Fruit fly (Drosophila melanogaster): Measurements from ENCODE around the gene CG13005.

CG13005 gene

DNA sequence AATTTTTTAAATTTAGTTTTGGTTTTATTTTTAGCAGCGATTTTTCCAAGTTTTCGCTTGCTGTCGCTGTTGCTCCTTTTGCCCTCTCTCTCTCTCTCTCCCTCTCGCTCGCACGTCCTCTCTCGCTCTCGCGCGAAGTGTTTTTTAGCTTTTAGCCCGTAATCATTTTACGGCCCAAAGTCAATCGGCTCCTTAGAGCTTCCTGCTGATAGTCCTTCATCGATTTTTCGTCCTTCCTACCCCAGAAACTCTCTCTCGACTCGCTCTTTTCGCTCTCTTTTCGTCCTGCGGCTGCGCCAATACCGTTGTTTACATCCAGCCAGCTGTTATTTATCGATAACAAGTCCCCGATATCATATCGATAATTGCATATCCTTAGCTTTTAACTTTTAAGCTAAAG, 40.8 kb downstream of the CG13005 start, which contains the start of gene RSG7 (continued):
- TF ChIP-seq CG14710 (tag; optimal IDR thresholded peaks at IDR 0.05) (no peak), lbe (GFP tag; optimal IDR thresholded peaks at IDR 0.05) (no peak), Max (GFP tag; optimal IDR thresholded peaks at IDR 0.05) (no peak), BEAF-32 (GFP tag; optimal IDR thresholded peaks at IDR 0.05) (peak; percentile 1), Meics (GFP tag; optimal IDR thresholded peaks at IDR 0.05) (no peak), Fer2 (tag; optimal IDR thresholded peaks at IDR 0.05) (no peak), CG4617 (GFP tag; optimal IDR thresholded peaks at IDR 0.05; ENCODE audit: borderline replicate concordance) (no peak), MBD-R2 (GFP tag; IDR thresholded peaks at IDR 0.05) (peak; percentile 27; the same call in 1 of the 2 replicates), Optix (GFP tag; IDR thresholded peaks at IDR 0.05) (no peak), pb (GFP tag; optimal IDR thresholded peaks at IDR 0.05) (no peak), Gsc (GFP tag; IDR thresholded peaks at IDR 0.05) (no peak), gt (GFP tag; IDR thresholded peaks at IDR 0.05) (no peak)

DNA sequence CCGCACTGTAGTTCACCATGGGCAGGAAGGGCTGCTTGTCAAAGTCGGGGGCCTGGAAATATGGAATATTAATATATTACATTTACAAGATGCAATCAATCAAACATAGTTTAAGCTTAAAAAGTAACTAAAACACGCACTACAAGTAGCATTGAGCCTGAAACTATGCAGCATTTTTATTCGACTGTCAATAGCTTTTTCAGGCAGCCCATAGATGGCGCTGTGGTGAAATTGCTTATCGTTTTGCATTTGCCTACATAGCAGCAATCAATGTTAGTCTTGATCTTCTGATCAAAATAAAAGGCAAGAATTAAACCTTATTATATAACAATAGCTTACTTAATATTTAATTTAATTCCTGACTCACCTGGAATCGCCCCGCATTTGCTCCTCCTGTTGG, 43.1 kb downstream of the CG13005 start:
- TF ChIP-seq Pdp1 (GFP tag; optimal IDR thresholded peaks at IDR 0.05) (peak in 1 of 2 experiments; percentile 68), CG10979 (tag; optimal IDR thresholded peaks at IDR 0.05) (peak; percentile 99), CTCF (GFP tag; optimal IDR thresholded peaks at IDR 0.05) (peak; percentile 91), CG12391 (tag; optimal IDR thresholded peaks at IDR 0.05) (no peak), Med (GFP tag) (peak; percentile 59), sens (GFP tag) (peak; percentile 21), CG7987 (GFP tag; optimal IDR thresholded peaks at IDR 0.05) (no peak), yki (optimal IDR thresholded peaks at IDR 0.05) (no peak)

DNA sequence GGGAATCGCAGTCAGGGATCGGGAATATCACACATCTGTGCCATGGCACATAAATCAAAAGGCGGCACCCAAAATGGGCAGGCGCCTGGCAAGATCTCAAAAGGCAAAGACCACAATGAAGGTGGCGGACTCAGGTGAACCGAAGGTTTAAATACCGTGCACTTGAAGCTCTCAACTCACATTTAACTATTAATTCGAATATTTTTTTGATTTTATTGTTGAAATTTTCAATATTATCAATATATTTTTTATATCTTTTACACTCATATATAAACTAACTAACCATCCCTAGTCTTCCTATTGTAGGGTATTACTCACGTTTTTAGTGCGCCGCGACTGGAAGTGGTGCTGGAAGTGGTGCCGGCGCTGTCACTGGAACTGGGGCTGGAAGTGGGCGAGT, 45.5 kb downstream of the CG13005 start:
- TF ChIP-seq tna (GFP tag; IDR thresholded peaks at IDR 0.05; ENCODE audit: partially characterized antibody) = no peak
- TF ChIP-seq CG15514 (GFP tag; optimal IDR thresholded peaks at IDR 0.05) = no peak
- TF ChIP-seq ci (GFP tag; IDR thresholded peaks at IDR 0.05) = 0 out of 3 replicates have a peak, but pooled peaks have one; percentile 33
- no peak for TF ChIP-seq Nf-YA (GFP tag; IDR thresholded peaks at IDR 0.05)
- TF ChIP-seq CG14965 (GFP tag; optimal IDR thresholded peaks at IDR 0.05; ENCODE audit: borderline replicate concordance) = no peak
- TF ChIP-seq nerfin-1 (tag; optimal IDR thresholded peaks at IDR 0.05) = no peak
- TF ChIP-seq pzg (GFP tag; optimal IDR thresholded peaks at IDR 0.05) = no peak
- no peak for TF ChIP-seq CG11085 (GFP tag; IDR thresholded peaks at IDR 0.05)
- TF ChIP-seq CG3847 (GFP tag; IDR thresholded peaks at IDR 0.05) = no peak
- TF ChIP-seq CG17829 (tag; optimal IDR thresholded peaks at IDR 0.05) = no peak
- TF ChIP-seq CoRest (tag; optimal IDR thresholded peaks at IDR 0.05) = no peak
- no peak for TF ChIP-seq her (GFP tag; optimal IDR thresholded peaks at IDR 0.05)
- TF ChIP-seq PHDP (tag; optimal IDR thresholded peaks at IDR 0.05) = no peak
- TF ChIP-seq yki (optimal IDR thresholded peaks at IDR 0.05) = no peak
- peak; percentile 53 for TF ChIP-seq CG10979 (tag; optimal IDR thresholded peaks at IDR 0.05)
- TF ChIP-seq lbe (GFP tag; optimal IDR thresholded peaks at IDR 0.05) = no peak
- no peak for TF ChIP-seq CG1602 (GFP tag; optimal IDR thresholded peaks at IDR 0.05)
- TF ChIP-seq Hr3 (GFP tag; optimal IDR thresholded peaks at IDR 0.05) = no peak
- TF ChIP-seq fd96Cb (tag; optimal IDR thresholded peaks at IDR 0.05) = peak; percentile 28
- no peak for TF ChIP-seq repo (GFP tag; optimal IDR thresholded peaks at IDR 0.05)
- TF ChIP-seq ap (GFP tag; IDR thresholded peaks at IDR 0.05) = no peak
- no peak for TF ChIP-seq Fer2 (tag; optimal IDR thresholded peaks at IDR 0.05)
- no peak for TF ChIP-seq mam (GFP tag; optimal IDR thresholded peaks at IDR 0.05)
- TF ChIP-seq CG10321 (GFP tag; IDR thresholded peaks at IDR 0.05) = no peak
- TF ChIP-seq CG18262 (tag; optimal IDR thresholded peaks at IDR 0.05) = peak; percentile 6
- no peak for TF ChIP-seq Jarid2 (GFP tag; optimal IDR thresholded peaks at IDR 0.05)
- 0 out of 2 replicates have a peak, but pooled peaks have one; percentile 13 for TF ChIP-seq esg (GFP tag; conservative IDR thresholded peaks at IDR 0.05)
- TF ChIP-seq CG12071 (GFP tag; optimal IDR thresholded peaks at IDR 0.05) = no peak
- TF ChIP-seq Mad (GFP tag; optimal IDR thresholded peaks at IDR 0.05) = no peak
- TF ChIP-seq gsb-n (tag; optimal IDR thresholded peaks at IDR 0.05) = no peak
- no peak for TF ChIP-seq CG12942 (GFP tag; optimal IDR thresholded peaks at IDR 0.05)
- TF ChIP-seq Hmr (GFP tag; optimal IDR thresholded peaks at IDR 0.05) = no peak
- TF ChIP-seq B-H2 (GFP tag; optimal IDR thresholded peaks at IDR 0.05) = no peak

Measured in whole organism, embryonic.